Fruit fly (Drosophila melanogaster): ENCODE data around the gene CG18477.

The CG18477 gene

DNA sequence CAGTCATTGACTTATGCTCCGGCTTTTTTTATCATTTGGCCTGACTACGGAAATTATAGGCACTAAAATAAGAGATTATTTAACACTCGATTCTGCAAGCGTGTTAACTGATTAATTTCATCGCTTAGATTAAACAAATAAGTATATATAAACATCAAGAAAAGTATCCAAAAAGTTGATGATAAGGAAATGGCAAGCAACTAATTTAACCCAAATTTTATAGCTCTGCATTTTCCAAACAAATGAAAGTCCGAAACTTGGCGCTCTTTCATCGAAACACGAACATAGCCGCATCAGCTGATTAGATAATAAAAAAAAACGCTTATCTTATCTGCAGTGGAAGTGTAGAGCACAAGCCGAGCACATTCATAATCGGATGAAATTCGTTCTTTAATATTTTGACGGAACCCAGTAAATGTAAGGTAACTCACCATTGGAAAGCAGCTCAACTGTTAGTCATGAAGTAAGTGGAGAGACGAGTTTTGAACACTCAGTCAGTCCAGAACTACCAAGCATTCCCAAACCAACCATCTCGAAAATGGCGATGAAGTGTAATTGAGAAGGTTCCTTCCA lies 31.2 kb upstream of the CG18477 start, which contains the start of gene CG18480 (continued):
- TF ChIP-seq Hmx (GFP tag; optimal IDR thresholded peaks at IDR 0.05) (no peak), danr (GFP tag; IDR thresholded peaks at IDR 0.05) (no peak), cad (GFP tag; optimal IDR thresholded peaks at IDR 0.05) (no peak), nom (GFP tag; optimal IDR thresholded peaks at IDR 0.05) (no peak), Camta (GFP tag; optimal IDR thresholded peaks at IDR 0.05) (no peak), grau (tag; optimal IDR thresholded peaks at IDR 0.05) (no peak), D19A (tag; optimal IDR thresholded peaks at IDR 0.05) (no peak), grn (GFP tag; optimal IDR thresholded peaks at IDR 0.05) (peak; percentile 58), CG15601 (tag; optimal IDR thresholded peaks at IDR 0.05) (no peak), ato (GFP tag; IDR thresholded peaks at IDR 0.05; ENCODE audit: partially characterized antibody) (no peak), Sin3A (optimal IDR thresholded peaks at IDR 0.05) (no peak), ash1 (GFP tag; optimal IDR thresholded peaks at IDR 0.05) (no peak), sens (GFP tag) (peak; percentile 84), H2.0 (GFP tag; IDR thresholded peaks at IDR 0.05) (no peak), vvl (GFP tag; IDR thresholded peaks at IDR 0.05) (no peak; the same call in 1 of the 2 replicates), Med (GFP tag) (peak; percentile 93), CG5953 (GFP tag; IDR thresholded peaks at IDR 0.05) (0 out of 2 replicates have a peak, but pooled peaks have one; percentile 18), emc (GFP tag; optimal IDR thresholded peaks at IDR 0.05) (no peak), CG8281 (tag; optimal IDR thresholded peaks at IDR 0.05) (no peak), CG34224 (GFP tag; IDR thresholded peaks at IDR 0.05; ENCODE audit: partially characterized antibody) (no peak), rib (GFP tag; IDR thresholded peaks at IDR 0.05) (no peak), CG15479 (GFP tag; optimal IDR thresholded peaks at IDR 0.05) (no peak), dan (GFP tag; IDR thresholded peaks at IDR 0.05) (no peak), CG18619 (GFP tag; optimal IDR thresholded peaks at IDR 0.05) (peak; percentile 28), CG7556 (GFP tag; optimal IDR thresholded peaks at IDR 0.05) (no peak), gro (GFP tag; optimal IDR thresholded peaks at IDR 0.05) (no peak), CG17912 (GFP tag; optimal IDR thresholded peaks at IDR 0.05) (no peak), klu (GFP tag; IDR thresholded peaks at IDR 0.05) (no peak), fd3F (GFP tag; optimal IDR thresholded peaks at IDR 0.05) (peak; percentile 18), CG12744 (GFP tag; optimal IDR thresholded peaks at IDR 0.05) (no peak), BtbVII (GFP tag; optimal IDR thresholded peaks at IDR 0.05) (no peak), Ets97D (GFP tag; optimal IDR thresholded peaks at IDR 0.05) (no peak), CG12155 (GFP tag; optimal IDR thresholded peaks at IDR 0.05) (peak; percentile 36), Hr51 (GFP tag; optimal IDR thresholded peaks at IDR 0.05) (peak; percentile 11 to 36), corto (GFP tag; optimal IDR thresholded peaks at IDR 0.05) (no peak), slbo (GFP tag; IDR thresholded peaks at IDR 0.05) (peak; percentile 66), CG32772 (GFP tag; IDR thresholded peaks at IDR 0.05) (no peak), croc (GFP tag; conservative IDR thresholded peaks at IDR 0.05) (no peak), MBD-R2 (GFP tag; IDR thresholded peaks at IDR 0.05) (no peak), Lim3 (GFP tag; IDR thresholded peaks at IDR 0.05) (no peak), Gug (GFP tag; IDR thresholded peaks at IDR 0.05) (no peak; the same call in 3 of the 4 replicates), CG7839 (tag; optimal IDR thresholded peaks at IDR 0.05) (peak; percentile 65), Oaz (GFP tag; IDR thresholded peaks at IDR 0.05) (no peak), CG6689 (GFP tag; IDR thresholded peaks at IDR 0.05) (no peak), CG12299 (tag; optimal IDR thresholded peaks at IDR 0.05) (no peak), CG1024 (GFP tag; IDR thresholded peaks at IDR 0.05) (no peak), CG12769 (tag; optimal IDR thresholded peaks at IDR 0.05) (peak; percentile 57), CG17612 (GFP tag; IDR thresholded peaks at IDR 0.05) (0 out of 2 replicates have a peak, but pooled peaks have one; percentile 22), CG11695 (GFP tag; IDR thresholded peaks at IDR 0.05) (peak; percentile 56; the same call in 2 of the 3 replicates), CG2712 (tag; optimal IDR thresholded peaks at IDR 0.05) (no peak), Xrp1 (GFP tag; IDR thresholded peaks at IDR 0.05) (no peak), CG7786 (GFP tag; optimal IDR thresholded peaks at IDR 0.05) (peak; percentile 46)

Measured in whole organism, embryonic.